Worm (Caenorhabditis elegans): ENCODE data around the gene ani-2.

The ani-2 gene

ce11 chrII:6383183-6383695 is 18.1 kb upstream of the ani-2 start, which contains the start of gene F58F12.1 (continued):
- TF ChIP-seq sox-4 (tag; optimal IDR thresholded peaks at IDR 0.05) = no peak
- TF ChIP-seq fkh-6 (tag; optimal IDR thresholded peaks at IDR 0.05) = peak; percentile 35
- TF ChIP-seq nhr-232 (tag; optimal IDR thresholded peaks at IDR 0.05) = no peak
- peak; percentile 26 for TF ChIP-seq nfya-1 (tag; optimal IDR thresholded peaks at IDR 0.05)
- no peak for TF ChIP-seq nhr-11 (tag; optimal IDR thresholded peaks at IDR 0.05)
- TF ChIP-seq ahr-1 (tag; optimal IDR thresholded peaks at IDR 0.05) = no peak
- TF ChIP-seq lim-6 (tag; optimal IDR thresholded peaks at IDR 0.05) = no peak
- TF ChIP-seq fax-1 (tag; optimal IDR thresholded peaks at IDR 0.05) = peak; percentile 59
- no peak for TF ChIP-seq fkh-10 (GFP tag; optimal IDR thresholded peaks at IDR 0.05)
- no peak for TF ChIP-seq pros-1 (tag; optimal IDR thresholded peaks at IDR 0.05)
- no peak for TF ChIP-seq eyg-1 (tag; optimal IDR thresholded peaks at IDR 0.05)
- no peak for TF ChIP-seq che-1 (tag; optimal IDR thresholded peaks at IDR 0.05)
- peak; percentile 38 for TF ChIP-seq F13H6.1 (tag; optimal IDR thresholded peaks at IDR 0.05)
- TF ChIP-seq pqm-1 (tag; optimal IDR thresholded peaks at IDR 0.05) = peak; percentile 14
- peak; percentile 44 for TF ChIP-seq zip-5 (tag; optimal IDR thresholded peaks at IDR 0.05)
- TF ChIP-seq ztf-16 (tag; optimal IDR thresholded peaks at IDR 0.05) = no peak
- TF ChIP-seq ceh-2 (tag; optimal IDR thresholded peaks at IDR 0.05) = peak; percentile 88

ce11 chrII:6380866-6381265 is 15.7 kb upstream of the ani-2 start, which contains the start of gene F58F12.12:
F58F12.12 (plus strand) TSS chrII:6381166.
- TF ChIP-seq ceh-9 (tag; optimal IDR thresholded peaks at IDR 0.05) = no peak
- no peak for TF ChIP-seq ztf-16 (tag; optimal IDR thresholded peaks at IDR 0.05)
- TF ChIP-seq nfya-1 (tag; optimal IDR thresholded peaks at IDR 0.05) = no peak
- no peak for TF ChIP-seq K09A11.1 (tag; optimal IDR thresholded peaks at IDR 0.05; ENCODE audit: insufficient read depth)
- no peak for TF ChIP-seq ceh-31 (tag; optimal IDR thresholded peaks at IDR 0.05)
- no peak for TF ChIP-seq dmd-4 (tag; optimal IDR thresholded peaks at IDR 0.05; ENCODE audit: borderline replicate concordance)
- no peak for TF ChIP-seq C38D4.7 (GFP tag; optimal IDR thresholded peaks at IDR 0.05)
- TF ChIP-seq F13H6.1 (tag; optimal IDR thresholded peaks at IDR 0.05) = no peak
- no peak for TF ChIP-seq ref-2 (tag; optimal IDR thresholded peaks at IDR 0.05)
- TF ChIP-seq lim-6 (tag; optimal IDR thresholded peaks at IDR 0.05) = no peak

- TF ChIP-seq hlh-8 (tag; optimal IDR thresholded peaks at IDR 0.05) = no peak
- no peak for TF ChIP-seq ceh-9 (tag; optimal IDR thresholded peaks at IDR 0.05)
- no peak for TF ChIP-seq che-1 (tag; optimal IDR thresholded peaks at IDR 0.05)
- TF ChIP-seq rnt-1 (tag; optimal IDR thresholded peaks at IDR 0.05) = no peak
- TF ChIP-seq ceh-48 (tag; optimal IDR thresholded peaks at IDR 0.05) = no peak
- TF ChIP-seq ceh-19 (GFP tag; optimal IDR thresholded peaks at IDR 0.05) = no peak
- no peak for TF ChIP-seq eyg-1 (tag; optimal IDR thresholded peaks at IDR 0.05)
- no peak for TF ChIP-seq ceh-30 (tag; optimal IDR thresholded peaks at IDR 0.05)
- TF ChIP-seq nhr-232 (tag; optimal IDR thresholded peaks at IDR 0.05) = no peak
- TF ChIP-seq pha-4 (tag; optimal IDR thresholded peaks at IDR 0.05) = no peak
- TF ChIP-seq C38D4.7 (GFP tag; optimal IDR thresholded peaks at IDR 0.05) = no peak
- TF ChIP-seq lim-6 (tag; optimal IDR thresholded peaks at IDR 0.05) = no peak
Measured at ce11 chrII:6379038-6379563, 13.9 kb upstream of the ani-2 start.

- no peak for TF ChIP-seq hlh-15 (tag; optimal IDR thresholded peaks at IDR 0.05)
- no peak for TF ChIP-seq ceh-45 (GFP tag; IDR thresholded peaks at IDR 0.05)
- no peak for TF ChIP-seq pha-4 (tag; optimal IDR thresholded peaks at IDR 0.05)
- no peak for TF ChIP-seq zip-5 (tag; optimal IDR thresholded peaks at IDR 0.05)
Measured at ce11 chrII:6377381-6377948, 12.3 kb upstream of the ani-2 start.

ce11 chrII:6376693-6377092 is 11.5 kb upstream of the ani-2 start:
- no peak for TF ChIP-seq ceh-6 (GFP tag; optimal IDR thresholded peaks at IDR 0.05)
- TF ChIP-seq mec-3 (tag; optimal IDR thresholded peaks at IDR 0.05; ENCODE audit: borderline replicate concordance) = no peak
- no peak for TF ChIP-seq odd-2 (tag; optimal IDR thresholded peaks at IDR 0.05)
- no peak for TF ChIP-seq che-1 (tag; optimal IDR thresholded peaks at IDR 0.05)
- TF ChIP-seq ama-1 (optimal IDR thresholded peaks at IDR 0.05) = no peak
- no peak for TF ChIP-seq nhr-232 (tag; optimal IDR thresholded peaks at IDR 0.05)
- TF ChIP-seq T23F11.4 (GFP tag; optimal IDR thresholded peaks at IDR 0.05) = no peak
- TF ChIP-seq hlh-13 (GFP tag; optimal IDR thresholded peaks at IDR 0.05) = no peak
- TF ChIP-seq F13H6.1 (tag; optimal IDR thresholded peaks at IDR 0.05) = no peak
- TF ChIP-seq ceh-48 (tag; optimal IDR thresholded peaks at IDR 0.05) = no peak
- TF ChIP-seq tbx-2 (tag; optimal IDR thresholded peaks at IDR 0.05) = no peak
- TF ChIP-seq ceh-9 (tag; optimal IDR thresholded peaks at IDR 0.05) = no peak
- TF ChIP-seq pat-9 (tag; optimal IDR thresholded peaks at IDR 0.05) = no peak
- no peak for TF ChIP-seq hlh-15 (tag; optimal IDR thresholded peaks at IDR 0.05)

All from whole organism, late embryonic.